Fruit fly (Drosophila melanogaster) whole organism, embryonic: ENCODE data around the gene unc-4.

Experiments
- Awh ChIP-seq: fragments of 200-800 bp; sonication (Bioruptor generic); IDR thresholded peaks from 2 replicates; pipeline ENCODE4, ENCODE4 v1.3.6; 2022; ENCODE audit warnings: missing biosample characterization, missing genetic modification characterization
- CG12219 ChIP-seq: fragments of 200-800 bp; sonication (Bioruptor generic); optimal IDR thresholded peaks from 3 replicates; lab custom pipeline; 2018; ENCODE audit warnings: missing biosample characterization, mild to moderate bottlenecking, missing genetic modification characterization
- CG15073 ChIP-seq: fragments of 200-800 bp; sonication (Bioruptor generic); optimal IDR thresholded peaks from 2 replicates; lab custom pipeline; 2016; ENCODE audit warnings: missing biosample characterization, missing genetic modification characterization
- CG1832 ChIP-seq: fragments of 200-800 bp; sonication (Bioruptor generic); optimal IDR thresholded peaks from 2 replicates; lab custom pipeline; 2017; ENCODE audit warnings: missing biosample characterization, mild to moderate bottlenecking, missing genetic modification characterization, inconsistent platforms
- CG7357 ChIP-seq: fragments of 200-800 bp; sonication (Bioruptor generic); IDR thresholded peaks from 3 replicates; pipeline ENCODE4 v1.3.6; 2022; ENCODE audit warnings: missing biosample characterization, missing genetic modification characterization
- CG9876 ChIP-seq: fragments of 200-800 bp; sonication (Bioruptor generic); optimal IDR thresholded peaks from 2 replicates; lab custom pipeline; 2016; ENCODE audit warnings: missing biosample characterization, missing genetic modification characterization
- CHES-1-like ChIP-seq: fragments of 200-800 bp; sonication (Bioruptor generic); optimal IDR thresholded peaks from 2 replicates; lab custom pipeline; 2016; ENCODE audit warnings: missing biosample characterization, missing genetic modification characterization
- Dad ChIP-seq: fragments of 200-800 bp; sonication (Bioruptor generic); optimal IDR thresholded peaks from 3 replicates; lab custom pipeline; 2016; ENCODE audit warnings: missing biosample characterization, missing genetic modification characterization
- Dip2 ChIP-seq: fragments of 200-800 bp; sonication (Bioruptor generic); IDR thresholded peaks from 2 replicates; pipeline ENCODE4 v1.3.6; 2022; ENCODE audit warnings: missing biosample characterization, missing genetic modification characterization
- Doc2 ChIP-seq: fragments of 200-800 bp; sonication (Bioruptor generic); IDR thresholded peaks from 2 replicates; pipeline ENCODE4 v1.3.6; 2022; ENCODE audit warnings: missing biosample characterization, missing genetic modification characterization
- Ets97D ChIP-seq: fragments of 200-800 bp; sonication (Bioruptor generic); optimal IDR thresholded peaks from 3 replicates; lab custom pipeline; 2016; ENCODE audit warnings: missing biosample characterization, missing genetic modification characterization
- Hey ChIP-seq: fragments of 200-800 bp; sonication (Bioruptor generic); optimal IDR thresholded peaks from 3 replicates; lab custom pipeline; 2018; ENCODE audit warnings: missing biosample characterization, mild to moderate bottlenecking, missing genetic modification characterization
- MESR4 ChIP-seq: fragments of 200-800 bp; sonication (Bioruptor generic); optimal IDR thresholded peaks from 2 replicates; lab custom pipeline; 2018; ENCODE audit warnings: missing biosample characterization, mild to moderate bottlenecking, missing genetic modification characterization, moderate library complexity
- Nf-YB ChIP-seq: fragments of 200-800 bp; sonication (Bioruptor generic); optimal IDR thresholded peaks from 3 replicates; lab custom pipeline; 2019; ENCODE audit warnings: missing biosample characterization, mild to moderate bottlenecking, missing genetic modification characterization, moderate library complexity
- Ravus ChIP-seq: fragments of 200-800 bp; sonication (Bioruptor generic); IDR thresholded peaks from 2 replicates; pipeline ENCODE4 v1.3.6; 2022; ENCODE audit warnings: missing biosample characterization, missing genetic modification characterization
- Rfx ChIP-seq: fragments of 200-800 bp; sonication (Bioruptor generic); IDR thresholded peaks from 2 replicates; pipeline ENCODE4 v1.3.6; 2022; ENCODE audit warnings: missing biosample characterization, missing genetic modification characterization
- Rx ChIP-seq: fragments of 200-800 bp; sonication (Bioruptor generic); IDR thresholded peaks from 2 replicates; pipeline ENCODE4 v1.3.6; 2022; ENCODE audit warnings: missing biosample characterization, missing genetic modification characterization
- Scr ChIP-seq: fragments of 200-800 bp; sonication (Bioruptor generic); IDR thresholded peaks from 2 replicates; pipeline ENCODE4 v1.3.6; 2022; ENCODE audit warnings: missing biosample characterization, missing genetic modification characterization; ENCODE audit not compliant: partially characterized antibody
- Ssrp ChIP-seq: fragments of 200-800 bp; sonication (Bioruptor generic); optimal IDR thresholded peaks from 2 replicates; lab custom pipeline; 2018; ENCODE audit warnings: missing biosample characterization, mild to moderate bottlenecking, missing genetic modification characterization, moderate library complexity
- Xrp1 ChIP-seq: fragments of 200-800 bp; sonication (Bioruptor generic); IDR thresholded peaks from 2 replicates; pipeline ENCODE4 v1.3.6; 2022; ENCODE audit warnings: missing biosample characterization, missing genetic modification characterization
- croc ChIP-seq: fragments of 200-800 bp; sonication (Bioruptor generic); conservative IDR thresholded peaks from 3 replicates; pipeline ENCODE4 v1.3.6; 2022; ENCODE audit warnings: missing biosample characterization, missing genetic modification characterization
- esg ChIP-seq: fragments of 200-800 bp; sonication (Bioruptor generic); conservative IDR thresholded peaks from 2 replicates; pipeline ENCODE4 v1.3.6; 2022; ENCODE audit warnings: missing biosample characterization, missing genetic modification characterization
- eyg ChIP-seq: fragments of 200-800 bp; sonication (Bioruptor generic); optimal IDR thresholded peaks from 3 replicates; lab custom pipeline; 2016; ENCODE audit warnings: missing biosample characterization, missing genetic modification characterization
- fd96Cb ChIP-seq: fragments of 200-800 bp; sonication (Bioruptor generic); optimal IDR thresholded peaks from 2 replicates; lab custom pipeline; 2018; ENCODE audit warnings: missing biosample characterization, mild to moderate bottlenecking, missing genetic modification characterization, moderate library complexity
- gce ChIP-seq: fragments of 200-800 bp; sonication (Bioruptor generic); IDR thresholded peaks from 3 replicates; pipeline ENCODE4 v1.3.6; 2022; ENCODE audit warnings: missing biosample characterization, missing genetic modification characterization
- gem ChIP-seq: fragments of 200-800 bp; sonication (Bioruptor generic); optimal IDR thresholded peaks from 2 replicates; lab custom pipeline; 2019; ENCODE audit warnings: missing biosample characterization, mild to moderate bottlenecking, missing genetic modification characterization, moderate library complexity
- gfzf ChIP-seq: fragments of 200-800 bp; sonication (Bioruptor generic); optimal IDR thresholded peaks from 2 replicates; lab custom pipeline; 2016; ENCODE audit warnings: missing biosample characterization, mild to moderate bottlenecking, missing genetic modification characterization, moderate library complexity
- grau ChIP-seq: fragments of 200-800 bp; optimal IDR thresholded peaks from 3 replicates; lab custom pipeline; 2019; ENCODE audit warnings: missing biosample characterization, mild to moderate bottlenecking, missing genetic modification characterization, moderate library complexity
- grn ChIP-seq: fragments of 200-800 bp; sonication (Bioruptor generic); optimal IDR thresholded peaks from 3 replicates; lab custom pipeline; 2017; ENCODE audit warnings: missing biosample characterization, missing genetic modification characterization
- gt ChIP-seq: fragments of 200-800 bp; sonication (Bioruptor generic); IDR thresholded peaks from 2 replicates; pipeline ENCODE4 v1.3.6; 2022; ENCODE audit warnings: missing biosample characterization, missing genetic modification characterization
- jing ChIP-seq: fragments of 200-800 bp; sonication (Bioruptor generic); optimal IDR thresholded peaks from 2 replicates; lab custom pipeline; 2018; ENCODE audit warnings: missing biosample characterization, mild to moderate bottlenecking, missing genetic modification characterization
- kay ChIP-seq: fragments of 200-800 bp; sonication (Bioruptor generic); optimal IDR thresholded peaks from 2 replicates; lab custom pipeline; 2016; ENCODE audit warnings: missing biosample characterization, missing genetic modification characterization
- oc ChIP-seq: fragments of 200-800 bp; sonication (Bioruptor generic); optimal IDR thresholded peaks from 2 replicates; lab custom pipeline; 2018; ENCODE audit warnings: missing biosample characterization, mild to moderate bottlenecking, missing genetic modification characterization, moderate library complexity
- org-1 ChIP-seq: fragments of 200-800 bp; sonication (Bioruptor generic); optimal IDR thresholded peaks from 2 replicates; lab custom pipeline; 2017; ENCODE audit warnings: missing biosample characterization, missing genetic modification characterization
- pfk ChIP-seq: fragments of 200-800 bp; sonication (Bioruptor generic); optimal IDR thresholded peaks from 2 replicates; lab custom pipeline; 2018; ENCODE audit warnings: missing biosample characterization, mild to moderate bottlenecking, missing genetic modification characterization, moderate library complexity
- pros ChIP-seq: fragments of 200-800 bp; sonication (Bioruptor generic); optimal IDR thresholded peaks from 3 replicates; lab custom pipeline; 2019; ENCODE audit warnings: missing biosample characterization, mild to moderate bottlenecking, missing genetic modification characterization, moderate library complexity
- sens ChIP-seq: fragments of 200-800 bp; sonication (Bioruptor generic); peaks from one replicate; lab custom pipeline; 2016; ENCODE audit warnings: missing biosample characterization, missing genetic modification characterization
- tll ChIP-seq, 2 experiments: fragments of 200-800 bp in 1 of 2; fragments of >200 bp in 1 of 2; sonication (Bioruptor generic) in 1 of 2; optimal IDR thresholded peaks; 2 replicates each; lab custom pipeline; 2017 to 2019; ENCODE audit warnings: missing biosample characterization in 2 of 2, missing genetic modification characterization in 2 of 2, mild to moderate bottlenecking in 1 of 2, moderate library complexity in 1 of 2
- trh ChIP-seq: fragments of 200-800 bp; sonication (Bioruptor generic); optimal IDR thresholded peaks from 2 replicates; lab custom pipeline; 2016; ENCODE audit warnings: missing biosample characterization, missing genetic modification characterization
- tup ChIP-seq: fragments of 200-800 bp; sonication (Bioruptor generic); optimal IDR thresholded peaks from 2 replicates; lab custom pipeline; 2016; ENCODE audit warnings: missing biosample characterization, mild to moderate bottlenecking, missing genetic modification characterization, moderate library complexity

unc-4 gene

DNA sequence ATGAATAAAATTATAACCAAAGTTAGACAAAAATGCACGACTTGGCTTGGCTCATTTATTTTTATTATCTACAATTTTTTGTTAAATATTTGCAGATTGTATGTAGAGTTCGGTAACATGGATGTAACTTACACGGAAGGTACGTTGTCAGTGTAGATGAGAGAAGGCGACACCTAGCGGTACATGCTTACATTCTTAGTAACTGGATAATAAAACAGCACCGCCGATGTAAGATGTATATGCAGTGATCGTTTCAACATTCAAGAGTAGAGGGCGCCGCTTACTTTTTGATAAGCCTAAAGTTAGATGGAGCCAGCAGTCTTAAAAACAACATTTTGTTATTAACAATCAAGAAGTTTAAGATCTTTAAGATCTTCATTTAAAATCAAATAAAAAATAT is 16.7 kb upstream of the unc-4 start (continued):
- no peak; the same call in 2 of the 3 replicates for TF ChIP-seq CG7357 (GFP tag; lab: Robert Waterston, UW)
- no peak for TF ChIP-seq tup (GFP tag; lab: Kevin White, UChicago)

DNA sequence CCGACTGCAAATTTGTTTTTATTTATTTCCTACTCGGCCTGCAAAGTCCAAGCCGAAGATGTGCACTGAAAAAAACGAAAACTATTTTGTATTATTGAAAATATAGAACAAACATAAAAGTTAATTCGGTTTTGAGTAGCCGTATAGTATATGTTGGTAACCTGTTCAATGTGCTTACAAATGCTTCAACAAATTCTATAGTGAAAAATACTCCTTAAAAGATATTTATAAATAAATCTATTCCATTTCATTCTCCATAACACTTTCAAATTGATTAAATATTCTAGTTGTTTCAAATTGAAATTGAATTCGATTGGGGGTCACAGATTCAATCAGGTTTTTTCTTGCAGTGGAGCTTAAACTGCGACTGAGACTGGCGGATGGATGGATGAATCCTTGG is 13.2 kb upstream of the unc-4 start:
- TF ChIP-seq Ets97D (GFP tag; lab: Kevin White, UChicago): no peak
- peak; percentile 0 for TF ChIP-seq gem (tag; lab: Kevin White, UChicago)
- TF ChIP-seq sens (GFP tag; lab: Kevin White, UChicago): peak; percentile 49
- no peak for TF ChIP-seq fd96Cb (tag; lab: Kevin White, UChicago)
- TF ChIP-seq CG1832 (GFP tag; lab: Kevin White, UChicago): no peak
- TF ChIP-seq Ssrp (tag; lab: Kevin White, UChicago): no peak

DNA sequence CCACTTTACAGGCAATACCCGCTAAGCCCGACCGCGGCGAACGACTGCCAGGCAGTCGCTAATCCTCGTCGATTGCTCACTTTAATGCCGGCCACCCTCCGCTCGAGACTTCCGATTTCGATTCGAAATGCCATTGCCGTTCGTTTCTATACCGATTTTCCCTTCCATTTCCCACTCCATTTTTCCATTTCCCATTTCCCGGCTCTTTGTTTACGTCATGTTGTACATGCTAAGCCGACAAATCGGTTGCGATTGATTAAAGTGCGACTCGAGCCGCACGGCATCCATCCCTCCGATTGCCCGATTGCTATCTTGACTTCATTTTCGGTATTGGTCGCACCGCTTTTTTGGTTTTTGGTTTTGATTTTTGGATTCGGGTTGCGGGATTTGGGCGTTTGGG is 11.5 kb upstream of the unc-4 start:
- TF ChIP-seq eyg (GFP tag; lab: Kevin White, UChicago): no peak
- no peak for TF ChIP-seq Rfx (GFP tag; lab: Robert Waterston, UW)
- no peak for TF ChIP-seq Doc2 (GFP tag; lab: Robert Waterston, UW)
- TF ChIP-seq pfk (GFP tag; lab: Kevin White, UChicago): peak; percentile 26
- TF ChIP-seq pros (GFP tag; lab: Kevin White, UChicago): peak; percentile 64
- no peak for TF ChIP-seq Ravus (GFP tag; lab: Robert Waterston, UW)
- TF ChIP-seq Nf-YB (GFP tag; lab: Kevin White, UChicago): peak; percentile 55
- TF ChIP-seq croc (GFP tag; lab: Robert Waterston, UW): no peak
- TF ChIP-seq gce (GFP tag; lab: Robert Waterston, UW): no peak
- peak; percentile 50 for TF ChIP-seq grau
- TF ChIP-seq esg (GFP tag; lab: Robert Waterston, UW): no peak
- no peak for TF ChIP-seq gt (GFP tag; lab: Robert Waterston, UW)
- no peak for TF ChIP-seq kay
- no peak for TF ChIP-seq Dad (GFP tag; lab: Kevin White, UChicago)
- TF ChIP-seq grn (GFP tag; lab: Kevin White, UChicago): peak; percentile 10
- TF ChIP-seq org-1 (GFP tag; lab: Kevin White, UChicago): no peak
- TF ChIP-seq CG9876: no peak
- TF ChIP-seq CHES-1-like (GFP tag; lab: Kevin White, UChicago): no peak
- TF ChIP-seq Awh (GFP tag; lab: Robert Waterston, UW): no peak
- TF ChIP-seq Scr (GFP tag; lab: Robert Waterston, UW): no peak
- TF ChIP-seq Xrp1: no peak
- TF ChIP-seq Dip2 (GFP tag; lab: Robert Waterston, UW): no peak
- TF ChIP-seq jing (GFP tag; lab: Kevin White, UChicago): no peak
- peak; percentile 52 for TF ChIP-seq oc
- TF ChIP-seq CG12219 (GFP tag; lab: Kevin White, UChicago): no peak
- no peak for TF ChIP-seq CG15073
- TF ChIP-seq Rx (GFP tag; lab: Robert Waterston, UW): no peak
- TF ChIP-seq gfzf: no peak
- TF ChIP-seq Hey: peak; percentile 29
- no peak for TF ChIP-seq trh (GFP tag; lab: Kevin White, UChicago)
- peak in 1 of 2 experiments; percentile 27 for TF ChIP-seq tll (GFP tag; optimal IDR thresholded peaks at IDR 0.05; lab: Kevin White, UChicago)
- TF ChIP-seq MESR4 (GFP tag; lab: Kevin White, UChicago): no peak
